Worm (Caenorhabditis elegans): ENCODE data around the gene F59B2.3.
A peak's percentile ranks its signal among the peaks of the same experiment; 100 is the strongest.

Gene F59B2.3

ce11 chrIII:8956146-8956646, 43.4 kb downstream of the F59B2.3 start, which contains the start of the genes ZK643.5 and ZK643.2 (continued):
- peak; percentile 65 for TF ChIP-seq egl-13 (tag; optimal IDR thresholded peaks at IDR 0.05)
- no peak for TF ChIP-seq aly-2 (tag; optimal IDR thresholded peaks at IDR 0.05)
- peak; percentile 80 for TF ChIP-seq snu-23 (GFP tag; optimal IDR thresholded peaks at IDR 0.05)
- TF ChIP-seq lir-3 (tag; optimal IDR thresholded peaks at IDR 0.05; ENCODE audit: poor library complexity), result peak; percentile 68
- TF ChIP-seq ceh-8 (GFP tag; optimal IDR thresholded peaks at IDR 0.05), result no peak
- TF ChIP-seq nhr-71 (tag; optimal IDR thresholded peaks at IDR 0.05), result peak; percentile 80
- no peak for TF ChIP-seq zag-1 (tag; optimal IDR thresholded peaks at IDR 0.05)
- no peak for TF ChIP-seq ama-1 (optimal IDR thresholded peaks at IDR 0.05)
- peak; percentile 26 to 72 (median 38) for TF ChIP-seq ceh-82 (tag; optimal IDR thresholded peaks at IDR 0.05)
- TF ChIP-seq nhr-90 (tag; optimal IDR thresholded peaks at IDR 0.05; ENCODE audit: poor library complexity), result peak; percentile 47
- peak; percentile 87 for TF ChIP-seq F16B12.6 (tag; optimal IDR thresholded peaks at IDR 0.05)
- peak; percentile 57 to 79 for TF ChIP-seq efl-1 (optimal IDR thresholded peaks at IDR 0.05)
- peak; percentile 82 to 96 for TF ChIP-seq efl-1 (GFP tag; optimal IDR thresholded peaks at IDR 0.05 in 1 of 2)
- no peak for TF ChIP-seq ets-5 (GFP tag; IDR thresholded peaks at IDR 0.05)
- peak; percentile 45 for TF ChIP-seq nhr-85 (tag)
- TF ChIP-seq nhr-84 (tag; optimal IDR thresholded peaks at IDR 0.05), result no peak
- TF ChIP-seq mef-2 (tag; optimal IDR thresholded peaks at IDR 0.05), result no peak
- peak; percentile 76 for TF ChIP-seq nhr-47 (tag; optimal IDR thresholded peaks at IDR 0.05)
- TF ChIP-seq blmp-1 (tag; optimal IDR thresholded peaks at IDR 0.05), result peak; percentile 70
- peak; percentile 74 for TF ChIP-seq swsn-7 (tag; optimal IDR thresholded peaks at IDR 0.05)
- TF ChIP-seq nhr-76 (tag; optimal IDR thresholded peaks at IDR 0.05), result no peak
- peak; percentile 69 for TF ChIP-seq unc-86 (tag; optimal IDR thresholded peaks at IDR 0.05)
- TF ChIP-seq dsc-1 (tag; optimal IDR thresholded peaks at IDR 0.05), result peak; percentile 61
- no peak for TF ChIP-seq pax-3 (tag; optimal IDR thresholded peaks at IDR 0.05)

- TF ChIP-seq alr-1 (tag; optimal IDR thresholded peaks at IDR 0.05; ENCODE audit: borderline replicate concordance) (no peak), nhr-19 (GFP tag; conservative IDR thresholded peaks at IDR 0.05) (no peak), nhr-11 (tag; optimal IDR thresholded peaks at IDR 0.05) (no peak), sup-37 (GFP tag; optimal IDR thresholded peaks at IDR 0.05) (no peak), pqm-1 (tag; optimal IDR thresholded peaks at IDR 0.05) (no peak), ama-1 (optimal IDR thresholded peaks at IDR 0.05) (no peak), ceh-90 (tag; optimal IDR thresholded peaks at IDR 0.05) (no peak), jun-1 (tag; optimal IDR thresholded peaks at IDR 0.05) (no peak), C34B4.2 (tag; optimal IDR thresholded peaks at IDR 0.05) (no peak), tlp-1 (tag; optimal IDR thresholded peaks at IDR 0.05) (no peak), fos-1 (tag; optimal IDR thresholded peaks at IDR 0.05) (no peak), pax-3 (tag; optimal IDR thresholded peaks at IDR 0.05) (no peak), mab-9 (GFP tag; IDR thresholded peaks at IDR 0.05) (no peak)
Observed at ce11 chrIII:8955536-8955935, 44.0 kb downstream of the F59B2.3 start.

ce11 chrIII:8949147-8949546, 50.4 kb downstream of the F59B2.3 start:
- TF ChIP-seq ztf-11 (tag; optimal IDR thresholded peaks at IDR 0.05) (no peak), lir-3 (tag; optimal IDR thresholded peaks at IDR 0.05; ENCODE audit: poor library complexity) (no peak), hpl-2 (GFP tag; optimal IDR thresholded peaks at IDR 0.05) (no peak), rnt-1 (tag; optimal IDR thresholded peaks at IDR 0.05) (no peak), ceh-90 (tag; optimal IDR thresholded peaks at IDR 0.05) (no peak), fkh-10 (GFP tag; optimal IDR thresholded peaks at IDR 0.05) (peak; percentile 51), lin-14 (GFP tag; optimal IDR thresholded peaks at IDR 0.05) (peak; percentile 38)
